Fruit fly (Drosophila melanogaster) whole organism, embryonic: ENCODE data around the gene CG15641.

Experiments used
- ATbp ChIP-seq: fragments of 200-800 bp; sonication (Bioruptor generic); optimal IDR thresholded peaks from 2 replicates; lab custom pipeline; 2017; ENCODE audit warnings: missing biosample characterization, mild to moderate bottlenecking, missing genetic modification characterization, missing genetic modification reagents
- Atf3 ChIP-seq: fragments of 200-800 bp; sonication (Bioruptor generic); optimal IDR thresholded peaks from 3 replicates; lab custom pipeline; 2016; ENCODE audit warnings: missing biosample characterization, missing genetic modification characterization
- B-H1 ChIP-seq: fragments of 200-800 bp; sonication (Bioruptor generic); IDR thresholded peaks from 3 replicates; pipeline ENCODE4 v1.3.6; 2022; ENCODE audit warnings: missing biosample characterization, missing genetic modification characterization
- B-H2 ChIP-seq: fragments of 200-800 bp; sonication (Bioruptor generic); optimal IDR thresholded peaks from 2 replicates; lab custom pipeline; 2018; ENCODE audit warnings: missing biosample characterization, mild to moderate bottlenecking, missing genetic modification characterization
- Bteb2 ChIP-seq: fragments of 200-800 bp; sonication (Bioruptor generic); optimal IDR thresholded peaks from 2 replicates; lab custom pipeline; 2016; ENCODE audit warnings: missing biosample characterization, missing genetic modification characterization
- CG10654 ChIP-seq: fragments of 200-800 bp; sonication (Bioruptor generic); optimal IDR thresholded peaks from 2 replicates; lab custom pipeline; 2016; ENCODE audit warnings: missing biosample characterization, missing genetic modification characterization
- CG10959 ChIP-seq: fragments of 200-800 bp; sonication (Bioruptor generic); IDR thresholded peaks from 2 replicates; pipeline ENCODE4 v1.3.6; 2022; ENCODE audit warnings: missing biosample characterization, missing genetic modification characterization
- CG12071 ChIP-seq: fragments of 200-800 bp; sonication (Bioruptor generic); optimal IDR thresholded peaks from 3 replicates; lab custom pipeline; 2018; ENCODE audit warnings: missing biosample characterization, mild to moderate bottlenecking, missing genetic modification characterization
- CG12391 ChIP-seq: fragments of 200-800 bp; sonication (Bioruptor generic); optimal IDR thresholded peaks from 3 replicates; lab custom pipeline; 2018; ENCODE audit warnings: missing biosample characterization, mild to moderate bottlenecking, missing genetic modification characterization, moderate library complexity
- CG13296 ChIP-seq: fragments of 200-800 bp; sonication (Bioruptor generic); optimal IDR thresholded peaks from 3 replicates; lab custom pipeline; 2018; ENCODE audit warnings: missing biosample characterization, mild to moderate bottlenecking, missing genetic modification characterization
- CG15269 ChIP-seq: fragments of 200-800 bp; sonication (Bioruptor generic); optimal IDR thresholded peaks from 2 replicates; lab custom pipeline; 2018; ENCODE audit warnings: missing biosample characterization, mild to moderate bottlenecking, missing genetic modification characterization, moderate library complexity
- CG16779 ChIP-seq: fragments of 200-800 bp; sonication (Bioruptor generic); IDR thresholded peaks from 2 replicates; pipeline ENCODE4 v1.3.6; 2022; ENCODE audit warnings: missing biosample characterization, missing genetic modification characterization
- CG17361 ChIP-seq: fragments of 200-800 bp; sonication (Bioruptor generic); IDR thresholded peaks from 3 replicates; pipeline ENCODE4 v1.3.6; 2022; ENCODE audit warnings: missing biosample characterization, missing genetic modification characterization
- CG17612 ChIP-seq: fragments of 200-800 bp; sonication (Bioruptor generic); IDR thresholded peaks from 2 replicates; pipeline ENCODE4 v1.3.6; 2022; ENCODE audit warnings: missing biosample characterization, missing genetic modification characterization
- CG1792 ChIP-seq: fragments of 200-800 bp; sonication (Bioruptor generic); optimal IDR thresholded peaks from 2 replicates; lab custom pipeline; 2016; ENCODE audit warnings: missing biosample characterization, missing genetic modification characterization
- CG31224 ChIP-seq: fragments of 200-800 bp; sonication (Bioruptor generic); IDR thresholded peaks from 2 replicates; pipeline ENCODE4 v1.3.6; 2022; ENCODE audit warnings: missing biosample characterization, missing genetic modification characterization
- CG31388 ChIP-seq: fragments of 200-800 bp; sonication (Bioruptor generic); optimal IDR thresholded peaks from 2 replicates; lab custom pipeline; 2016; ENCODE audit warnings: missing biosample characterization, missing genetic modification characterization
- CG3407 ChIP-seq: fragments of 200-800 bp; sonication (Bioruptor generic); optimal IDR thresholded peaks from 2 replicates; lab custom pipeline; 2018; ENCODE audit warnings: missing biosample characterization, mild to moderate bottlenecking, missing genetic modification characterization
- CG4360 ChIP-seq: fragments of 200-800 bp; sonication (Bioruptor generic); IDR thresholded peaks from 2 replicates; pipeline ENCODE4 v1.3.6; 2022; ENCODE audit warnings: missing biosample characterization, missing genetic modification characterization
- CG6689 ChIP-seq: fragments of 200-800 bp; sonication (Bioruptor generic); IDR thresholded peaks from 2 replicates; pipeline ENCODE4 v1.3.6; 2022; ENCODE audit warnings: missing biosample characterization, missing genetic modification characterization
- CG6854 ChIP-seq: fragments of 200-800 bp; sonication (Bioruptor generic); optimal IDR thresholded peaks from 3 replicates; lab custom pipeline; 2017; ENCODE audit warnings: missing biosample characterization, mild to moderate bottlenecking, missing genetic modification characterization
- CG8290 ChIP-seq, 3 experiments: fragments of 200-800 bp; sonication (Bioruptor generic); optimal IDR thresholded peaks; 2 replicates each; lab custom pipeline; 2016 to 2019; ENCODE audit warnings: missing biosample characterization in 3 of 3, missing genetic modification characterization in 3 of 3, mild to moderate bottlenecking in 2 of 3, moderate library complexity in 1 of 3
- Camta ChIP-seq: fragments of 200-800 bp; sonication (Bioruptor generic); optimal IDR thresholded peaks from 2 replicates; lab custom pipeline; 2016; ENCODE audit warnings: missing biosample characterization, missing genetic modification characterization
- Dek ChIP-seq: fragments of 200-800 bp; sonication (Bioruptor generic); optimal IDR thresholded peaks from 3 replicates; lab custom pipeline; 2019; ENCODE audit warnings: missing biosample characterization, mild to moderate bottlenecking, missing genetic modification characterization, moderate library complexity
- Hr78 ChIP-seq, 2 experiments: fragments of 200-800 bp in 1 of 2; fragments of >200 bp in 1 of 2; sonication (Bioruptor generic) in 1 of 2; optimal IDR thresholded peaks; 2 replicates each; lab custom pipeline; 2017 to 2019; ENCODE audit warnings: missing biosample characterization in 2 of 2, missing genetic modification characterization in 2 of 2, mild to moderate bottlenecking in 1 of 2, moderate library complexity in 1 of 2
- MESR4 ChIP-seq: fragments of 200-800 bp; sonication (Bioruptor generic); optimal IDR thresholded peaks from 2 replicates; lab custom pipeline; 2018; ENCODE audit warnings: missing biosample characterization, mild to moderate bottlenecking, missing genetic modification characterization, moderate library complexity
- Mad ChIP-seq: fragments of 200-800 bp; sonication (Bioruptor generic); optimal IDR thresholded peaks from 2 replicates; lab custom pipeline; 2016; ENCODE audit warnings: missing biosample characterization, missing genetic modification characterization
- Meics ChIP-seq: fragments of 200-800 bp; sonication (Bioruptor generic); optimal IDR thresholded peaks from 2 replicates; lab custom pipeline; 2017; ENCODE audit warnings: missing biosample characterization, mild to moderate bottlenecking, missing genetic modification characterization
- Pdp1 ChIP-seq, 2 experiments: fragments of 200-800 bp; sonication (Bioruptor generic); optimal IDR thresholded peaks; 3 replicates each; lab custom pipeline; 2016; ENCODE audit warnings: missing biosample characterization in 2 of 2, missing genetic modification characterization in 2 of 2, mild to moderate bottlenecking in 1 of 2, moderate library complexity in 1 of 2
- Ravus ChIP-seq: fragments of 200-800 bp; sonication (Bioruptor generic); IDR thresholded peaks from 2 replicates; pipeline ENCODE4 v1.3.6; 2022; ENCODE audit warnings: missing biosample characterization, missing genetic modification characterization
- Stat92E ChIP-seq, 3 experiments: fragments of >200 bp in 2 of 3; fragments of 200-800 bp in 1 of 3; sonication (Bioruptor generic) in 1 of 3; optimal IDR thresholded peaks; 2 replicates each; lab custom pipeline; 2017 to 2019; ENCODE audit warnings: missing biosample characterization in 3 of 3, missing genetic modification characterization in 3 of 3, mild to moderate bottlenecking in 1 of 3, moderate library complexity in 1 of 3
- ab ChIP-seq: fragments of 200-800 bp; sonication (Bioruptor generic); optimal IDR thresholded peaks from 2 replicates; lab custom pipeline; 2016; ENCODE audit warnings: missing biosample characterization, missing genetic modification characterization
- amos ChIP-seq: fragments of 200-800 bp; sonication (Bioruptor generic); IDR thresholded peaks from 2 replicates; pipeline ENCODE4 v1.3.6; 2022; ENCODE audit warnings: missing biosample characterization, missing genetic modification characterization; ENCODE audit not compliant: partially characterized antibody
- ato ChIP-seq: fragments of 200-800 bp; sonication (Bioruptor generic); IDR thresholded peaks from 2 replicates; pipeline ENCODE4 v1.3.6; 2022; ENCODE audit warnings: missing biosample characterization, missing genetic modification characterization; ENCODE audit not compliant: partially characterized antibody
- chinmo ChIP-seq: fragments of 200-800 bp; sonication (Bioruptor generic); IDR thresholded peaks from 4 replicates; pipeline ENCODE4 v1.3.6; 2022; ENCODE audit warnings: missing biosample characterization, missing genetic modification characterization; ENCODE audit not compliant: partially characterized antibody
- cwo ChIP-seq: fragments of 200-800 bp; sonication (Bioruptor generic); optimal IDR thresholded peaks from 3 replicates; lab custom pipeline; 2017; ENCODE audit warnings: missing biosample characterization, missing genetic modification characterization, mild to moderate bottlenecking, moderate library complexity, missing genetic modification reagents
- dan ChIP-seq: fragments of 200-800 bp; sonication (Bioruptor generic); IDR thresholded peaks from 2 replicates; pipeline ENCODE4 v1.3.6; 2022; ENCODE audit warnings: missing biosample characterization, missing genetic modification characterization
- dimm ChIP-seq: fragments of 200-800 bp; sonication (Bioruptor generic); IDR thresholded peaks from 2 replicates; pipeline ENCODE4 v1.3.6; 2022; ENCODE audit warnings: missing biosample characterization, missing genetic modification characterization
- dm ChIP-seq: fragments of 200-800 bp; sonication (Bioruptor generic); optimal IDR thresholded peaks from 3 replicates; lab custom pipeline; 2016; ENCODE audit warnings: missing biosample characterization, missing genetic modification characterization
- en ChIP-seq: fragments of 200-800 bp; sonication (Bioruptor generic); optimal IDR thresholded peaks from 2 replicates; lab custom pipeline; 2016; ENCODE audit warnings: missing biosample characterization, missing genetic modification characterization
- eyg ChIP-seq: fragments of 200-800 bp; sonication (Bioruptor generic); optimal IDR thresholded peaks from 3 replicates; lab custom pipeline; 2016; ENCODE audit warnings: missing biosample characterization, missing genetic modification characterization
- fd64A ChIP-seq: fragments of 200-800 bp; sonication (Bioruptor generic); optimal IDR thresholded peaks from 3 replicates; lab custom pipeline; 2018; ENCODE audit warnings: missing biosample characterization, mild to moderate bottlenecking, missing genetic modification characterization
- fu2 ChIP-seq: fragments of 200-800 bp; sonication (Bioruptor generic); optimal IDR thresholded peaks from 2 replicates; lab custom pipeline; 2016; ENCODE audit warnings: missing biosample characterization, missing genetic modification characterization
- ham ChIP-seq: fragments of 200-800 bp; sonication (Bioruptor generic); IDR thresholded peaks from 2 replicates; pipeline ENCODE4 v1.3.6; 2022; ENCODE audit warnings: missing biosample characterization, missing genetic modification characterization
- hb ChIP-seq: fragments of 200-800 bp; sonication (Bioruptor generic); IDR thresholded peaks from 3 replicates; pipeline ENCODE4 v1.3.6; 2022; ENCODE audit warnings: missing biosample characterization, missing genetic modification characterization; ENCODE audit not compliant: partially characterized antibody
- her ChIP-seq: fragments of 200-800 bp; sonication (Bioruptor generic); optimal IDR thresholded peaks from 2 replicates; lab custom pipeline; 2016; ENCODE audit warnings: missing biosample characterization, missing genetic modification characterization
- hth ChIP-seq: fragments of >200 bp; optimal IDR thresholded peaks from 2 replicates; lab custom pipeline; 2017; ENCODE audit warnings: inconsistent platforms
- ind ChIP-seq: fragments of 200-800 bp; sonication (Bioruptor generic); optimal IDR thresholded peaks from 3 replicates; lab custom pipeline; 2016; ENCODE audit warnings: missing biosample characterization, missing genetic modification characterization
- kay ChIP-seq: fragments of 200-800 bp; sonication (Bioruptor generic); optimal IDR thresholded peaks from 2 replicates; lab custom pipeline; 2016; ENCODE audit warnings: missing biosample characterization, missing genetic modification characterization
- knrl ChIP-seq: fragments of 200-800 bp; sonication (Bioruptor generic); IDR thresholded peaks from 3 replicates; pipeline ENCODE4 v1.3.6; 2022; ENCODE audit warnings: missing biosample characterization, missing genetic modification characterization; ENCODE audit not compliant: partially characterized antibody
- unc-4 ChIP-seq: fragments of 200-800 bp; sonication (Bioruptor generic); IDR thresholded peaks from 2 replicates; pipeline ENCODE4 v1.3.6; 2022; ENCODE audit warnings: missing biosample characterization, missing genetic modification characterization; ENCODE audit not compliant: partially characterized antibody

The CG15641 gene

dm6 chrX:15462436-15462857 is 5.2 kb upstream of the CG15641 start, which contains the start of the genes shtd, CG6294 and CG6299 (continued):
- TF ChIP-seq fd64A = no peak
- no peak for TF ChIP-seq B-H1 (GFP tag; lab: Robert Waterston, UW)
- TF ChIP-seq CG4360 (GFP tag; lab: Robert Waterston, UW) = no peak
- TF ChIP-seq knrl (GFP tag; lab: Robert Waterston, UW) = peak; percentile 86
- TF ChIP-seq CG1792 (GFP tag; lab: Kevin White, UChicago) = no peak
- TF ChIP-seq ham (GFP tag; lab: Robert Waterston, UW) = no peak
- no peak for TF ChIP-seq CG10654 (GFP tag; lab: Kevin White, UChicago)
- no peak for TF ChIP-seq kay (GFP tag; lab: Kevin White, UChicago)
- TF ChIP-seq CG12391 (tag; lab: Kevin White, UChicago) = peak; percentile 36
- TF ChIP-seq MESR4 (GFP tag; lab: Kevin White, UChicago) = peak; percentile 44
- TF ChIP-seq CG16779 = no peak
- TF ChIP-seq chinmo (GFP tag; lab: Robert Waterston, UW) = peak; percentile 75; the same call in 2 of the 4 replicates
- no peak for TF ChIP-seq en (GFP tag; lab: Kevin White, UChicago)
- TF ChIP-seq Dek = no peak
- no peak for TF ChIP-seq ATbp (GFP tag; lab: Kevin White, UChicago)
- TF ChIP-seq Pdp1 (GFP tag; optimal IDR thresholded peaks at IDR 0.05; lab: Kevin White, UChicago) = peak in 1 of 2 experiments; percentile 21
- no peak for TF ChIP-seq Ravus (GFP tag; lab: Robert Waterston, UW)
- TF ChIP-seq cwo (GFP tag; lab: Kevin White, UChicago) = no peak
- TF ChIP-seq CG31224 (GFP tag; lab: Robert Waterston, UW) = no peak
- TF ChIP-seq her (GFP tag; lab: Kevin White, UChicago) = no peak
- TF ChIP-seq CG12071 (GFP tag; lab: Kevin White, UChicago) = no peak
- peak; percentile 86 for TF ChIP-seq unc-4 (GFP tag; lab: Robert Waterston, UW)
- TF ChIP-seq ab = no peak
- no peak for TF ChIP-seq CG6689 (GFP tag; lab: Robert Waterston, UW)
- TF ChIP-seq CG15269 (tag; lab: Kevin White, UChicago) = no peak
- TF ChIP-seq dimm = no peak
- peak; percentile 98 for TF ChIP-seq hb (GFP tag; lab: Robert Waterston, UW)
- peak; percentile 60 for TF ChIP-seq CG8290 (GFP tag; optimal IDR thresholded peaks at IDR 0.05; lab: Kevin White, UChicago)
- no peak for TF ChIP-seq CG8290 (tag; optimal IDR thresholded peaks at IDR 0.05; lab: Kevin White, UChicago)
- TF ChIP-seq CG17612 (GFP tag; lab: Robert Waterston, UW) = no peak
- TF ChIP-seq Mad (GFP tag; lab: Kevin White, UChicago) = peak; percentile 20
- TF ChIP-seq Camta (GFP tag; lab: Kevin White, UChicago) = no peak
- TF ChIP-seq dan = no peak
- no peak for TF ChIP-seq B-H2 (GFP tag; lab: Kevin White, UChicago)
- TF ChIP-seq CG3407 (GFP tag; lab: Kevin White, UChicago) = no peak
- TF ChIP-seq CG31388 (GFP tag; lab: Kevin White, UChicago) = no peak
- TF ChIP-seq ato (GFP tag; lab: Robert Waterston, UW) = peak; percentile 98
- TF ChIP-seq Hr78 (GFP tag; optimal IDR thresholded peaks at IDR 0.05; lab: Kevin White, UChicago) = no peak
- TF ChIP-seq dm (GFP tag; lab: Kevin White, UChicago) = no peak
- peak; percentile 84 for TF ChIP-seq amos (GFP tag; lab: Robert Waterston, UW)
- TF ChIP-seq CG10959 (GFP tag; lab: Robert Waterston, UW) = no peak
- no peak for TF ChIP-seq Atf3 (GFP tag; lab: Kevin White, UChicago)
- TF ChIP-seq Meics (GFP tag; lab: Kevin White, UChicago) = no peak
- TF ChIP-seq CG13296 (GFP tag; lab: Kevin White, UChicago) = no peak
- TF ChIP-seq Bteb2 = no peak
- no peak for TF ChIP-seq CG6854 (GFP tag; lab: Kevin White, UChicago)
- no peak for TF ChIP-seq hth (lab: Kevin White, UChicago)
- no peak for TF ChIP-seq fu2
- no peak for TF ChIP-seq eyg
- no peak; the same call in 2 of the 3 replicates for TF ChIP-seq CG17361
- TF ChIP-seq Stat92E (GFP tag; optimal IDR thresholded peaks at IDR 0.05; lab: Kevin White, UChicago) = peak in 1 of 3 experiments; percentile 17
- no peak for TF ChIP-seq ind (GFP tag; lab: Kevin White, UChicago)
